Fruit fly (Drosophila melanogaster) whole organism, embryonic: Measurements from ENCODE around the gene Agpat1.

ENCODE experiments used
- BEAF-32 ChIP-seq: fragments of 200-800 bp; sonication (Bioruptor generic); optimal IDR thresholded peaks from 3 replicates; lab custom pipeline; 2017; ENCODE audit warnings: missing biosample characterization, missing genetic modification characterization, mild to moderate bottlenecking, moderate library complexity, missing genetic modification reagents
- CG10147 ChIP-seq: fragments of 200-800 bp; sonication (Bioruptor generic); optimal IDR thresholded peaks from 2 replicates; lab custom pipeline; 2019; ENCODE audit warnings: missing biosample characterization, mild to moderate bottlenecking, missing genetic modification characterization, moderate library complexity
- CG10321 ChIP-seq: fragments of 200-800 bp; sonication (Bioruptor generic); IDR thresholded peaks from 2 replicates; pipeline ENCODE4 v1.3.6; 2022; ENCODE audit warnings: missing biosample characterization, missing genetic modification characterization
- CG10431 ChIP-seq: fragments of 200-800 bp; sonication (Bioruptor generic); optimal IDR thresholded peaks from 3 replicates; lab custom pipeline; 2018; ENCODE audit warnings: missing biosample characterization, mild to moderate bottlenecking, missing genetic modification characterization
- CG12071 ChIP-seq: fragments of 200-800 bp; sonication (Bioruptor generic); optimal IDR thresholded peaks from 3 replicates; lab custom pipeline; 2018; ENCODE audit warnings: missing biosample characterization, mild to moderate bottlenecking, missing genetic modification characterization
- CG13287 ChIP-seq: fragments of 200-800 bp; sonication (Bioruptor generic); IDR thresholded peaks from 2 replicates; pipeline ENCODE4 v1.3.6; 2022; ENCODE audit warnings: missing biosample characterization, missing genetic modification characterization; ENCODE audit not compliant: partially characterized antibody
- CG17359 ChIP-seq: fragments of 200-800 bp; sonication (Bioruptor generic); optimal IDR thresholded peaks from 3 replicates; lab custom pipeline; 2018; ENCODE audit warnings: missing biosample characterization, mild to moderate bottlenecking, missing genetic modification characterization, moderate library complexity
- CG2129 ChIP-seq: fragments of 200-800 bp; sonication (Bioruptor generic); IDR thresholded peaks from 2 replicates; pipeline ENCODE4 v1.3.6; 2022; ENCODE audit warnings: missing biosample characterization, missing genetic modification characterization; ENCODE audit not compliant: partially characterized antibody
- CG34422 ChIP-seq: fragments of 200-800 bp; sonication (Bioruptor generic); IDR thresholded peaks from 3 replicates; pipeline ENCODE4 v1.3.6; 2022; ENCODE audit warnings: missing biosample characterization, missing genetic modification characterization
- CG3995 ChIP-seq: fragments of 200-800 bp; sonication (Bioruptor generic); optimal IDR thresholded peaks from 3 replicates; lab custom pipeline; 2016; ENCODE audit warnings: missing biosample characterization, missing genetic modification characterization
- CG5180 ChIP-seq: fragments of 200-800 bp; sonication (Bioruptor generic); optimal IDR thresholded peaks from 3 replicates; lab custom pipeline; 2017; ENCODE audit warnings: missing biosample characterization, missing genetic modification characterization, mild to moderate bottlenecking, moderate library complexity, missing genetic modification reagents
- CG6791 ChIP-seq: fragments of 200-800 bp; sonication (Bioruptor generic); IDR thresholded peaks from 3 replicates; pipeline ENCODE4 v1.3.6; 2022; ENCODE audit warnings: missing biosample characterization, missing genetic modification characterization; ENCODE audit not compliant: partially characterized antibody
- CG8290 ChIP-seq, 3 experiments: fragments of 200-800 bp; sonication (Bioruptor generic); optimal IDR thresholded peaks; 2 replicates each; lab custom pipeline; 2016 to 2019; ENCODE audit warnings: missing biosample characterization in 3 of 3, missing genetic modification characterization in 3 of 3, mild to moderate bottlenecking in 2 of 3, moderate library complexity in 1 of 3
- CG8765 ChIP-seq: fragments of 200-800 bp; sonication (Bioruptor generic); IDR thresholded peaks from 2 replicates; pipeline ENCODE4 v1.3.6; 2022; ENCODE audit warnings: missing biosample characterization, missing genetic modification characterization
- Dad ChIP-seq: fragments of 200-800 bp; sonication (Bioruptor generic); optimal IDR thresholded peaks from 3 replicates; lab custom pipeline; 2016; ENCODE audit warnings: missing biosample characterization, missing genetic modification characterization
- Dip2 ChIP-seq: fragments of 200-800 bp; sonication (Bioruptor generic); IDR thresholded peaks from 2 replicates; pipeline ENCODE4 v1.3.6; 2022; ENCODE audit warnings: missing biosample characterization, missing genetic modification characterization
- Dll ChIP-seq: fragments of 200-800 bp; sonication (Bioruptor generic); IDR thresholded peaks from 4 replicates; pipeline ENCODE4 v1.3.6; 2022; ENCODE audit warnings: missing biosample characterization, missing genetic modification characterization; ENCODE audit not compliant: partially characterized antibody
- Doc3 ChIP-seq: fragments of 200-800 bp; sonication (Bioruptor generic); IDR thresholded peaks from 3 replicates; pipeline ENCODE4 v1.3.6; 2022; ENCODE audit warnings: missing biosample characterization, missing genetic modification characterization; ENCODE audit not compliant: partially characterized antibody
- HLH4C ChIP-seq: fragments of 200-800 bp; sonication (Bioruptor generic); IDR thresholded peaks from 3 replicates; pipeline ENCODE4 v1.3.6; 2022; ENCODE audit warnings: missing biosample characterization, missing genetic modification characterization; ENCODE audit not compliant: partially characterized antibody
- MBD-R2 ChIP-seq: fragments of 200-800 bp; sonication (Bioruptor generic); IDR thresholded peaks from 2 replicates; pipeline ENCODE4 v1.3.6; 2022; ENCODE audit warnings: missing biosample characterization, missing genetic modification characterization
- Med ChIP-seq: fragments of 200-800 bp; sonication (Bioruptor generic); peaks from one replicate; lab custom pipeline; 2016; ENCODE audit warnings: missing biosample characterization, missing genetic modification characterization, mild to moderate bottlenecking, inconsistent platforms, moderate library complexity
- Sox102F ChIP-seq: fragments of 200-800 bp; sonication (Bioruptor generic); optimal IDR thresholded peaks from 2 replicates; lab custom pipeline; 2018; ENCODE audit warnings: missing biosample characterization, mild to moderate bottlenecking, missing genetic modification characterization, moderate library complexity
- Sry-δ ChIP-seq: fragments of 200-800 bp; sonication (Bioruptor generic); optimal IDR thresholded peaks from 2 replicates; lab custom pipeline; 2016; ENCODE audit warnings: missing biosample characterization, missing genetic modification characterization
- ab ChIP-seq: fragments of 200-800 bp; sonication (Bioruptor generic); optimal IDR thresholded peaks from 2 replicates; lab custom pipeline; 2016; ENCODE audit warnings: missing biosample characterization, missing genetic modification characterization
- ash1 ChIP-seq: fragments of 200-800 bp; sonication (Bioruptor generic); optimal IDR thresholded peaks from 2 replicates; lab custom pipeline; 2018; ENCODE audit warnings: missing biosample characterization, mild to moderate bottlenecking, missing genetic modification characterization
- ato ChIP-seq: fragments of 200-800 bp; sonication (Bioruptor generic); IDR thresholded peaks from 2 replicates; pipeline ENCODE4 v1.3.6; 2022; ENCODE audit warnings: missing biosample characterization, missing genetic modification characterization; ENCODE audit not compliant: partially characterized antibody
- cg ChIP-seq: fragments of 200-800 bp; sonication (Bioruptor generic); optimal IDR thresholded peaks from 3 replicates; lab custom pipeline; 2019; ENCODE audit warnings: missing biosample characterization, mild to moderate bottlenecking, missing genetic modification characterization, moderate library complexity
- chinmo ChIP-seq: fragments of 200-800 bp; sonication (Bioruptor generic); IDR thresholded peaks from 4 replicates; pipeline ENCODE4 v1.3.6; 2022; ENCODE audit warnings: missing biosample characterization, missing genetic modification characterization; ENCODE audit not compliant: partially characterized antibody
- crol ChIP-seq: fragments of 200-800 bp; sonication (Bioruptor generic); IDR thresholded peaks from 2 replicates; pipeline ENCODE4 v1.3.6; 2022; ENCODE audit warnings: missing biosample characterization, missing genetic modification characterization
- cwo ChIP-seq: fragments of 200-800 bp; sonication (Bioruptor generic); optimal IDR thresholded peaks from 3 replicates; lab custom pipeline; 2017; ENCODE audit warnings: missing biosample characterization, missing genetic modification characterization, mild to moderate bottlenecking, moderate library complexity, missing genetic modification reagents
- dati ChIP-seq: fragments of 200-800 bp; sonication (Bioruptor generic); IDR thresholded peaks from 2 replicates; pipeline ENCODE4 v1.3.6; 2022; ENCODE audit warnings: missing biosample characterization, missing genetic modification characterization
- dpn ChIP-seq, 2 experiments: fragments of 200-800 bp; sonication (Bioruptor generic); optimal IDR thresholded peaks; 3 replicates each; lab custom pipeline; 2016; ENCODE audit warnings: missing biosample characterization in 2 of 2, missing genetic modification characterization in 2 of 2
- gcm2 ChIP-seq: fragments of 200-800 bp; sonication (Bioruptor generic); optimal IDR thresholded peaks from 2 replicates; lab custom pipeline; 2016; ENCODE audit warnings: missing biosample characterization, missing genetic modification characterization
- gfzf ChIP-seq: fragments of 200-800 bp; sonication (Bioruptor generic); optimal IDR thresholded peaks from 2 replicates; lab custom pipeline; 2016; ENCODE audit warnings: missing biosample characterization, mild to moderate bottlenecking, missing genetic modification characterization, moderate library complexity
- mld ChIP-seq: fragments of 200-800 bp; sonication (Bioruptor generic); IDR thresholded peaks from 3 replicates; pipeline ENCODE4 v1.3.6; 2022; ENCODE audit warnings: missing biosample characterization, missing genetic modification characterization; ENCODE audit not compliant: partially characterized antibody
- nerfin-2 ChIP-seq: fragments of 200-800 bp; sonication (Bioruptor generic); IDR thresholded peaks from 2 replicates; pipeline ENCODE4 v1.3.6; 2022; ENCODE audit warnings: missing biosample characterization, missing genetic modification characterization; ENCODE audit not compliant: partially characterized antibody
- run ChIP-seq: fragments of 200-800 bp; sonication (Bioruptor generic); optimal IDR thresholded peaks from 3 replicates; lab custom pipeline; 2018; ENCODE audit warnings: missing biosample characterization, mild to moderate bottlenecking, missing genetic modification characterization
- shn ChIP-seq: fragments of 200-800 bp; sonication (Bioruptor generic); optimal IDR thresholded peaks from 3 replicates; lab custom pipeline; 2016; ENCODE audit warnings: missing biosample characterization, missing genetic modification characterization
- sim ChIP-seq: fragments of 200-800 bp; sonication (Bioruptor generic); IDR thresholded peaks from 2 replicates; pipeline ENCODE4 v1.3.6; 2022; ENCODE audit warnings: missing biosample characterization, missing genetic modification characterization
- sima ChIP-seq: fragments of 200-800 bp; sonication (Bioruptor generic); optimal IDR thresholded peaks from 2 replicates; lab custom pipeline; 2016; ENCODE audit warnings: missing biosample characterization, missing genetic modification characterization
- tna ChIP-seq: fragments of 200-800 bp; sonication (Bioruptor generic); IDR thresholded peaks from 2 replicates; pipeline ENCODE4 v1.3.6; 2022; ENCODE audit warnings: missing biosample characterization, missing genetic modification characterization; ENCODE audit not compliant: partially characterized antibody
- twi ChIP-seq: fragments of 200-800 bp; optimal IDR thresholded peaks from 2 replicates; lab custom pipeline; 2019; ENCODE audit warnings: missing biosample characterization, mild to moderate bottlenecking, missing genetic modification characterization, moderate library complexity

The Agpat1 gene

dm6 chrX:12765076-12765475, at the start of gene Agpat1 (continued):
- TF ChIP-seq mld (peak; percentile 83), CG8290 (GFP tag; optimal IDR thresholded peaks at IDR 0.05; lab: Kevin White, UChicago) (no peak), CG8290 (tag; optimal IDR thresholded peaks at IDR 0.05; lab: Kevin White, UChicago) (no peak), twi (tag; lab: Kevin White, UChicago) (no peak), chinmo (GFP tag; lab: Robert Waterston, UW) (peak; percentile 88; the same call in 3 of the 4 replicates), MBD-R2 (0 out of 2 replicates have a peak, but pooled peaks have one; percentile 8), CG3995 (GFP tag; lab: Kevin White, UChicago) (no peak), dati (GFP tag; lab: Robert Waterston, UW) (no peak), ab (GFP tag; lab: Kevin White, UChicago) (no peak), gcm2 (GFP tag; lab: Kevin White, UChicago) (no peak), Med (peak; percentile 55), CG8765 (no peak), CG12071 (no peak), CG13287 (GFP tag; lab: Robert Waterston, UW) (peak; percentile 88), CG10431 (GFP tag; lab: Kevin White, UChicago) (peak; percentile 18), nerfin-2 (GFP tag; lab: Robert Waterston, UW) (peak; percentile 73), sima (GFP tag; lab: Kevin White, UChicago) (no peak), BEAF-32 (GFP tag; lab: Kevin White, UChicago) (peak; percentile 71), HLH4C (GFP tag; lab: Robert Waterston, UW) (peak; percentile 86), CG6791 (GFP tag; lab: Robert Waterston, UW) (peak; percentile 87), CG2129 (GFP tag; lab: Robert Waterston, UW) (peak; percentile 68), CG34422 (GFP tag; lab: Robert Waterston, UW) (peak; percentile 12; the same call in 1 of the 3 replicates), ato (GFP tag; lab: Robert Waterston, UW) (peak; percentile 87), CG17359 (tag; lab: Kevin White, UChicago) (peak; percentile 2), Dll (GFP tag; lab: Robert Waterston, UW) (peak; percentile 85; the same call in 3 of the 4 replicates), Doc3 (GFP tag; lab: Robert Waterston, UW) (peak; percentile 70; the same call in 2 of the 3 replicates), CG10147 (GFP tag; lab: Kevin White, UChicago) (no peak), ash1 (GFP tag; lab: Kevin White, UChicago) (no peak), tna (GFP tag; lab: Robert Waterston, UW) (peak; percentile 43), Sry-δ (peak; percentile 50), dpn (GFP tag; optimal IDR thresholded peaks at IDR 0.05; lab: Kevin White, UChicago) (no peak)

- TF ChIP-seq sim (GFP tag; lab: Robert Waterston, UW) (0 out of 2 replicates have a peak, but pooled peaks have one; percentile 9), CG17359 (tag; lab: Kevin White, UChicago) (no peak), Sox102F (GFP tag; lab: Kevin White, UChicago) (no peak), crol (peak; percentile 35; the same call in 1 of the 2 replicates), twi (tag; lab: Kevin White, UChicago) (peak; percentile 96), Dad (no peak), Dip2 (no peak), gfzf (GFP tag; lab: Kevin White, UChicago) (no peak), shn (GFP tag; lab: Kevin White, UChicago) (no peak), CG5180 (GFP tag; lab: Kevin White, UChicago) (peak; percentile 32), cwo (GFP tag; lab: Kevin White, UChicago) (no peak), CG10321 (GFP tag; lab: Robert Waterston, UW) (0 out of 2 replicates have a peak, but pooled peaks have one; percentile 31), cg (GFP tag; lab: Kevin White, UChicago) (peak; percentile 55), run (tag; lab: Kevin White, UChicago) (no peak)
- TF ChIP-seq, all 482 proteins: peak for 6
These were observed 46.4 kb upstream of the Agpat1 start for dm6 chrX:12718625-12719024.
